Worm (Caenorhabditis elegans): ENCODE results near the gene ceh-58.

ceh-58 gene

DNA sequence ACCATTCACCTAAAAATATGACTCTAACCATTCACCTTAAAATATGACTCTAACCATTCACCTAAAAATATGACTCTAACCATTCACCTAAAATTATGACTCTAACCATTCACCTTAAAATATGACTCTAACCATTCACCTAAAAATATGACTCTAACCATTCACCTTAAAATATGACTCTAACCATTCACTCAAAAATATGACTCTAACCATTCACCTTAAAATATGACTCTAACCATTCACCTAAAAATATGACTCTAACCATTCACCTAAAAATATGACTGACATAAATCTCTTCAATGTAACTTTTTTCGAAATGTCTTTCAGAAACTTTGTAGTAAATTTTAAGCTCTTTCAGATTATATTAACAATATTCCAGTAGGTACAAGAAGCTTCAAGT, 33.2 kb downstream of the ceh-58 start:
- peak; percentile 58 for TF ChIP-seq sptf-1 (tag; optimal IDR thresholded peaks at IDR 0.05)

DNA sequence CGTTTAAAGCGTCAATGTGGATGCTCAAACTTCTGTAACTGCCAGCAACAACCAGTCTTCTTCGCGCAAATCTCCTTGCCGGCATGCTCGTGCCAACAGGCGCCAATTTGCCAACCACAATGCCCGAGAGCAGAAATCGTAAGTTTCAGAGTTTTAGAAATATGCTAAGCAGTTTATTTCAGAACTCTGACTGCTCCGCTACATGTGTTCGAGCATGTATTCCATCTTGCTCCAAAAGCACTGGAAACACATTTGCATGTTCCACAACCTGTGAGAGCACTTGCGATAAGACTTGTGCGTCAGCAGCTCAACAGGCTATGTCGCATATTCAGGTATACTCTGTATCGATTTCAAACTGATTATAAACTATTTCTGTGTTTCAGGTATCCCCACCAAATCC, 39.6 kb downstream of the ceh-58 start:
- TF ChIP-seq lin-32 (GFP tag; optimal IDR thresholded peaks at IDR 0.05) (no peak), elt-1 (tag; optimal IDR thresholded peaks at IDR 0.05; ENCODE audit: borderline replicate concordance, insufficient read depth) (no peak), ztf-11 (tag; optimal IDR thresholded peaks at IDR 0.05) (no peak), ceh-83 (GFP tag; optimal IDR thresholded peaks at IDR 0.05) (no peak), nhr-76 (tag; optimal IDR thresholded peaks at IDR 0.05) (no peak), nhr-237 (tag; optimal IDR thresholded peaks at IDR 0.05) (no peak), lin-13 (tag; optimal IDR thresholded peaks at IDR 0.05) (no peak), blmp-1 (tag; optimal IDR thresholded peaks at IDR 0.05) (no peak), unc-62 (GFP tag; optimal IDR thresholded peaks at IDR 0.05) (no peak), unc-120 (tag; optimal IDR thresholded peaks at IDR 0.05; ENCODE audit: poor library complexity, severe bottlenecking) (no peak), hlh-1 (tag; optimal IDR thresholded peaks at IDR 0.05) (no peak), M03D4.4 (tag; optimal IDR thresholded peaks at IDR 0.05) (no peak), nhr-12 (tag; optimal IDR thresholded peaks at IDR 0.05) (no peak), nhr-28 (tag; optimal IDR thresholded peaks at IDR 0.05) (no peak), lsy-2 (tag; optimal IDR thresholded peaks at IDR 0.05) (no peak), mab-5 (tag; optimal IDR thresholded peaks at IDR 0.05) (no peak), drap-1 (GFP tag; optimal IDR thresholded peaks at IDR 0.05) (no peak), pha-4 (tag; optimal IDR thresholded peaks at IDR 0.05) (no peak)

DNA sequence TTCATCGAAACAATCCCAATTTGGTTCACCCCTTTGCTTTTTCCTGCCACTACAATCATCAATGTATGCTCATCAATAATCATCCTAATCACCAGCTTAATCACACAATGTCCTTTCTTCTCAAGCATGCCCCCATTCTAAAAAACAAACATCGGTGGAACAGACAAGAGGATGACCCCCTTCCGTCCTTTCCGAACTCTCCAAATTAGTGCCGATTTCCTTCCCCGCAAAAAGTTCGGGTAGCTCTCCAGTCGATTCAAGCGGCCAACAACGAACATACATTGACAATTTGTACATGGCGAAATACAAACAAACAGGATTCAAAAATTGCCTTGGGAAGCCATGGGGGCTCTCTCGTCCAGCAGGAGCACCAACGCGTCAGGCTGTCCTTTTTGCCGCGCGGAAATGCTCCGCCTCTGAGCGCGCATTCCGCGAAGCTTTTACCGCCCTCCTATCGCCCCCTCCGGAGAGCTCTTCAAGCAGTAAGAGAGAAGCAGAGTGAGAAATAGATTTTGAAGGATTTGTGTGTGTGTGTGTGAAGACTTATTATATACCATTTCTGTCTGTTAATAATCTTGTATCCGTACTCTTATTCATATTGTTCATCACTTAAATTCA, 43.7 kb downstream of the ceh-58 start, which contains the start of gene appg-1:
appg-1 (plus strand) TSS at position 427 of the 618 bp plus-strand sequence.
- no peak for TF ChIP-seq snpc-4 (tag; optimal IDR thresholded peaks at IDR 0.05)
- TF ChIP-seq ceh-43 (GFP tag; optimal IDR thresholded peaks at IDR 0.05), result no peak
- TF ChIP-seq ceh-83 (GFP tag; optimal IDR thresholded peaks at IDR 0.05), result no peak
- TF ChIP-seq nhr-28 (tag; optimal IDR thresholded peaks at IDR 0.05), result no peak
- no peak for TF ChIP-seq ces-1 (GFP tag; optimal IDR thresholded peaks at IDR 0.05)
- no peak for TF ChIP-seq drap-1 (GFP tag; optimal IDR thresholded peaks at IDR 0.05)
- TF ChIP-seq flh-1 (GFP tag; optimal IDR thresholded peaks at IDR 0.05), result no peak
- no peak for TF ChIP-seq unc-39 (tag; optimal IDR thresholded peaks at IDR 0.05)
- TF ChIP-seq mls-2 (tag; optimal IDR thresholded peaks at IDR 0.05), result no peak
- no peak for TF ChIP-seq tbx-8 (GFP tag; optimal IDR thresholded peaks at IDR 0.05)
- TF ChIP-seq lin-13 (tag; optimal IDR thresholded peaks at IDR 0.05), result no peak
- TF ChIP-seq hlh-1 (tag; optimal IDR thresholded peaks at IDR 0.05), result no peak
- TF ChIP-seq cnd-1 (tag; optimal IDR thresholded peaks at IDR 0.05), result no peak
- TF ChIP-seq unc-62 (GFP tag; optimal IDR thresholded peaks at IDR 0.05), result no peak
- no peak for TF ChIP-seq zip-8 (tag; optimal IDR thresholded peaks at IDR 0.05)
- TF ChIP-seq sem-2 (GFP tag; optimal IDR thresholded peaks at IDR 0.05), result no peak

DNA sequence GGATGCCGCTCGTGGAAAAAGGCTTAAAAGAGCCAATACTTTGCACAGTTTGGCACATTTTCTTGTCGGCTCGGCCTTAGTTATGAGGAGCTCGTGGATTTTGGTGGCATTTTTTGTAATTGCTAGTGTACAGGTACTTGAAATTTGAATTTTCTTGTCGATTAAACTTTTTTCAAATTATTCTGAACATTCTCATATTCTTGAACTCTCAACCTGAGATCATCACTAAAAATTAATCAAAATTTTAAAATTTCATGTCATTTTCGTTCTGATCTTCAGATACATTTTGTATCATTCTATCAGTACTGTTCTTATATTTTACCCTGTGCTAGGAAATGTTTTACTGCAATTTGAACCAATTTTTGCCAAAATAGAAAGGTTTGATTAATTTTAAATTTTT, 48.0 kb downstream of the ceh-58 start, which contains the start of gene idpp-4:
idpp-4 (plus strand) TSS at position 51 of the 400 bp plus-strand sequence.
- TF ChIP-seq ceh-43 (GFP tag; optimal IDR thresholded peaks at IDR 0.05), result no peak
- no peak for TF ChIP-seq lin-32 (GFP tag; optimal IDR thresholded peaks at IDR 0.05)
- no peak for TF ChIP-seq mep-1 (tag; optimal IDR thresholded peaks at IDR 0.05)
- no peak for TF ChIP-seq blmp-1 (tag; optimal IDR thresholded peaks at IDR 0.05)
- TF ChIP-seq unc-39 (tag; optimal IDR thresholded peaks at IDR 0.05), result no peak
- no peak for TF ChIP-seq sem-2 (GFP tag; optimal IDR thresholded peaks at IDR 0.05)
- TF ChIP-seq hlh-1 (tag; optimal IDR thresholded peaks at IDR 0.05), result no peak
- TF ChIP-seq mls-2 (tag; optimal IDR thresholded peaks at IDR 0.05), result no peak
- TF ChIP-seq elt-1 (tag; optimal IDR thresholded peaks at IDR 0.05; ENCODE audit: borderline replicate concordance, insufficient read depth), result no peak
- TF ChIP-seq zip-8 (tag; optimal IDR thresholded peaks at IDR 0.05), result no peak
- TF ChIP-seq mab-5 (tag; optimal IDR thresholded peaks at IDR 0.05), result no peak
- no peak for TF ChIP-seq flh-1 (GFP tag; optimal IDR thresholded peaks at IDR 0.05)
- no peak for TF ChIP-seq nhr-12 (tag; optimal IDR thresholded peaks at IDR 0.05)
- TF ChIP-seq snpc-4 (tag; optimal IDR thresholded peaks at IDR 0.05), result no peak
- no peak for TF ChIP-seq elt-3 (tag; optimal IDR thresholded peaks at IDR 0.05)
- no peak for TF ChIP-seq ztf-11 (tag; optimal IDR thresholded peaks at IDR 0.05)
- TF ChIP-seq tbx-8 (GFP tag; optimal IDR thresholded peaks at IDR 0.05), result no peak
